Fruit fly (Drosophila melanogaster): ENCODE results near the gene HDAC11.

HDAC11 gene

DNA sequence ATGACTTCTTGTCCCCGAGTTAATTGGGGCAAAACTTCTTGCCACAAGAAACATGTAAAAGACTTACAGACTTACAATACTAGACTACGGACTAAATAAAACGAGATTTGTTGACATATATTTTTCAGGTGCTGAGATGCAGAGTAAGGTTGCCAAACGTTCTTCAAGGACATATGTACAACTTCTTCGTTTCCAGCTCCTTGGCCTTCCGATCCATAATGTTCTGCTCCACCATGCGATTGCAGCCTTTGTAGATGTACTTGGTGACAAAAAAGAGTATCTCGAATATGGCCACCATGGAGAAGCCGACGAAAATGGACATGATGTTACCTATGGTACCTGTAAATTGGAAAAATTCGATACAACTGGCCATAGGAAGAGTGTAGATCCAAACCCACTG is 1.4 kb upstream of the HDAC11 start, which contains the start of gene CAH4:
Gene CAH4 (minus strand): TSS at position 101 of the 400 bp plus-strand sequence.
- TF ChIP-seq lola (GFP tag; optimal IDR thresholded peaks at IDR 0.05) (no peak), h (GFP tag; optimal IDR thresholded peaks at IDR 0.05) (no peak), psq (GFP tag; optimal IDR thresholded peaks at IDR 0.05) (no peak)

DNA sequence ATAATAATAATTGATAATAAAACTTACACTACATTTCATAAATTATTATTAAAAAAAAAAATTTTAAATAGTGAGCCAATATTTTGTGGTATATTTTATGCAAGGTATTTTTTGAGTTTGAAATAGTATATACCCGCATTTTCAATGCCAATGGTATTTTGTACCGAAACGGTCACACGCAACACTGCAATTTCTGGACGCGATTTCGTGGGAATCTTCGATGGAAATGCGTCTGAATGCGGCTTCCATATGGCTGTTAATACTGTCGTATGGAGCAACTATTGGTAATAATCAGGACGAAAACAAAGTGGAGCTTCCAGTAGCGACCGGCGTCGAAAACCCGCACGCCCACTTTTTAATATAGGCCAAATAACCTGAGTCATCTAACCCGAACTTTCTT is 4.6 kb downstream of the HDAC11 start, which contains the start of gene Nct:
Gene Nct (plus strand): TSS at position 173 of the 400 bp plus-strand sequence.
- TF ChIP-seq Rel (GFP tag; optimal IDR thresholded peaks at IDR 0.05), result no peak
- TF ChIP-seq Rel (tag; optimal IDR thresholded peaks at IDR 0.05), result peak; percentile 59
- TF ChIP-seq psq (GFP tag; optimal IDR thresholded peaks at IDR 0.05), result no peak
- no peak for TF ChIP-seq dmrt93B (GFP tag; optimal IDR thresholded peaks at IDR 0.05)
- no peak for TF ChIP-seq Hr83 (GFP tag; optimal IDR thresholded peaks at IDR 0.05; ENCODE audit: poor library complexity, severe bottlenecking)
- no peak for TF ChIP-seq Hr78 (GFP tag; optimal IDR thresholded peaks at IDR 0.05)
- TF ChIP-seq tai (GFP tag; optimal IDR thresholded peaks at IDR 0.05), result no peak

DNA sequence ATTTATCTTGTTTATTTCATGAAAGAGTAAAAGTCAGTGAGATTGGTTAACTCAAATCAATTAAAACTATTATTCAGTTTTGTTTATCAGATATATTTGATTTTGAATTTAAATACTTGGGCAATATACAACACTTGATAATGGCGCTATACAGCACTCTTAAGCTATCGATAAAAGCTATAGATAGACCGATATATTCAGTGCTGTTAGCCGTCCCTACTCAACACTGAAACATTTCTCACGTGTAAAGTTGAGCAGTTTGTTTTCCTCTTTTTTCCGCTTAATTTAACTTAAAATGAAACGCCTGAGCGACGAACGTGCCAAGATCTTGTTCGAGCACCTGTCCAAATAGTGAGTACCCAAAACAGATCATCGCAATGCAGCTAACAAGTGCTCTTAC is 5.6 kb downstream of the HDAC11 start, which contains the start of gene CG7006:
Gene CG7006 (plus strand): TSS at position 208 of the 400 bp plus-strand sequence.
- no peak for TF ChIP-seq lola (GFP tag; optimal IDR thresholded peaks at IDR 0.05)
- no peak for TF ChIP-seq brk (GFP tag; optimal IDR thresholded peaks at IDR 0.05)
- no peak for TF ChIP-seq Dfd (GFP tag; optimal IDR thresholded peaks at IDR 0.05)
- no peak for TF ChIP-seq usp (GFP tag; optimal IDR thresholded peaks at IDR 0.05)
- TF ChIP-seq Myc (optimal IDR thresholded peaks at IDR 0.05), result peak; percentile 63
- TF ChIP-seq Vsx2 (GFP tag; optimal IDR thresholded peaks at IDR 0.05; ENCODE audit: partially characterized antibody), result peak; percentile 21
- peak; percentile 74 for TF ChIP-seq CG9705 (GFP tag; optimal IDR thresholded peaks at IDR 0.05)
- peak; percentile 74 for TF ChIP-seq ey (GFP tag; optimal IDR thresholded peaks at IDR 0.05)
- no peak for TF ChIP-seq pan (optimal IDR thresholded peaks at IDR 0.05)
- TF ChIP-seq Mio (GFP tag; optimal IDR thresholded peaks at IDR 0.05), result peak; percentile 2
- TF ChIP-seq dl (GFP tag; optimal IDR thresholded peaks at IDR 0.05; ENCODE audit: insufficient read depth in 1 of 2, partially characterized antibody in 2 of 2), result no peak
- peak; percentile 80 for TF ChIP-seq br (GFP tag; optimal IDR thresholded peaks at IDR 0.05)
- TF ChIP-seq rgr (GFP tag; optimal IDR thresholded peaks at IDR 0.05), result peak; percentile 89
- peak in 1 of 2 experiments; percentile 88 for TF ChIP-seq foxo (GFP tag; optimal IDR thresholded peaks at IDR 0.05)
- TF ChIP-seq fru (GFP tag; optimal IDR thresholded peaks at IDR 0.05), result no peak
- TF ChIP-seq psq (GFP tag; optimal IDR thresholded peaks at IDR 0.05), result peak; percentile 74
- peak; percentile 27 for TF ChIP-seq jim (GFP tag; optimal IDR thresholded peaks at IDR 0.05)
- no peak for TF ChIP-seq woc (GFP tag; optimal IDR thresholded peaks at IDR 0.05)
- peak; percentile 54 for TF ChIP-seq dmrt93B (GFP tag; optimal IDR thresholded peaks at IDR 0.05)
- peak; percentile 69 for TF ChIP-seq HLH106 (tag; optimal IDR thresholded peaks at IDR 0.05)
- TF ChIP-seq sage (GFP tag; optimal IDR thresholded peaks at IDR 0.05), result no peak
- peak; percentile 76 for TF ChIP-seq dsf (GFP tag; optimal IDR thresholded peaks at IDR 0.05; ENCODE audit: borderline replicate concordance)
- peak; percentile 46 for TF ChIP-seq GATAd (GFP tag; optimal IDR thresholded peaks at IDR 0.05)
- TF ChIP-seq h (GFP tag; optimal IDR thresholded peaks at IDR 0.05), result peak; percentile 85
- TF ChIP-seq Hr78 (GFP tag; optimal IDR thresholded peaks at IDR 0.05), result no peak
- TF ChIP-seq OdsH (GFP tag; optimal IDR thresholded peaks at IDR 0.05), result peak; percentile 71
- TF ChIP-seq Hr83 (GFP tag; optimal IDR thresholded peaks at IDR 0.05; ENCODE audit: poor library complexity, severe bottlenecking), result peak; percentile 98
- no peak for TF ChIP-seq CG32264 (GFP tag; optimal IDR thresholded peaks at IDR 0.05)
- TF ChIP-seq N (GFP tag; optimal IDR thresholded peaks at IDR 0.05), result no peak
- no peak for TF ChIP-seq CrebA (GFP tag; optimal IDR thresholded peaks at IDR 0.05; ENCODE audit: borderline replicate concordance)
- no peak for TF ChIP-seq Abd-B (GFP tag; optimal IDR thresholded peaks at IDR 0.05)
- no peak for TF ChIP-seq Rel (GFP tag; optimal IDR thresholded peaks at IDR 0.05)
- TF ChIP-seq Rel (tag; optimal IDR thresholded peaks at IDR 0.05), result peak; percentile 27
- TF ChIP-seq Hnf4 (GFP tag; optimal IDR thresholded peaks at IDR 0.05), result peak; percentile 97
- TF ChIP-seq Dif (GFP tag; optimal IDR thresholded peaks at IDR 0.05; ENCODE audit: partially characterized antibody), result no peak
- no peak for TF ChIP-seq Sp1 (GFP tag; optimal IDR thresholded peaks at IDR 0.05)
- TF ChIP-seq sv (GFP tag; optimal IDR thresholded peaks at IDR 0.05), result peak; percentile 78
- peak; percentile 89 for TF ChIP-seq Jra (GFP tag; optimal IDR thresholded peaks at IDR 0.05)
- TF ChIP-seq tai (GFP tag; optimal IDR thresholded peaks at IDR 0.05), result no peak

All from whole organism, wandering third instar larva.